Fruit fly (Drosophila melanogaster): ENCODE results near the gene GstD5.

dm6 chr3R:12413274-12413958, 37.9 kb downstream of the GstD5 start, which contains the start of the genes Dip-C and pps:
- TF ChIP-seq pan (optimal IDR thresholded peaks at IDR 0.05) = no peak
- no peak for TF ChIP-seq Dll (optimal IDR thresholded peaks at IDR 0.05)

Data from whole organism.